Fruit fly (Drosophila melanogaster) whole organism, embryonic: ENCODE measurements around the gene mbm.

Experiments used
- Abd-B ChIP-seq: fragments of 200-800 bp; sonication (Bioruptor generic); optimal IDR thresholded peaks from 2 replicates; lab custom pipeline; 2018; ENCODE audit warnings: missing biosample characterization, mild to moderate bottlenecking, missing genetic modification characterization, moderate library complexity
- Adf1 ChIP-seq: fragments of 200-800 bp; sonication (Bioruptor generic); IDR thresholded peaks from 2 replicates; pipeline ENCODE4 v1.3.6; 2022; ENCODE audit warnings: missing biosample characterization, missing genetic modification characterization
- B-H1 ChIP-seq: fragments of 200-800 bp; sonication (Bioruptor generic); IDR thresholded peaks from 3 replicates; pipeline ENCODE4 v1.3.6; 2022; ENCODE audit warnings: missing biosample characterization, missing genetic modification characterization
- BEAF-32 ChIP-seq: fragments of 200-800 bp; sonication (Bioruptor generic); optimal IDR thresholded peaks from 3 replicates; lab custom pipeline; 2017; ENCODE audit warnings: missing biosample characterization, missing genetic modification characterization, mild to moderate bottlenecking, moderate library complexity, missing genetic modification reagents
- BtbVII ChIP-seq: fragments of 200-800 bp; sonication (Bioruptor generic); optimal IDR thresholded peaks from 3 replicates; lab custom pipeline; 2017; ENCODE audit warnings: missing biosample characterization, mild to moderate bottlenecking, missing genetic modification characterization
- CG10321 ChIP-seq: fragments of 200-800 bp; sonication (Bioruptor generic); IDR thresholded peaks from 2 replicates; pipeline ENCODE4 v1.3.6; 2022; ENCODE audit warnings: missing biosample characterization, missing genetic modification characterization
- CG12744 ChIP-seq: fragments of 200-800 bp; sonication (Bioruptor generic); optimal IDR thresholded peaks from 2 replicates; lab custom pipeline; 2016; ENCODE audit warnings: missing biosample characterization, missing genetic modification characterization
- CG12942 ChIP-seq: fragments of 200-800 bp; sonication (Bioruptor generic); optimal IDR thresholded peaks from 3 replicates; lab custom pipeline; 2016; ENCODE audit warnings: missing biosample characterization, missing genetic modification characterization
- CG13894 ChIP-seq: fragments of 200-800 bp; sonication (Bioruptor generic); optimal IDR thresholded peaks from 3 replicates; lab custom pipeline; 2018; ENCODE audit warnings: missing biosample characterization, mild to moderate bottlenecking, missing genetic modification characterization, moderate library complexity
- CG14710 ChIP-seq: fragments of 200-800 bp; sonication (Bioruptor generic); optimal IDR thresholded peaks from 3 replicates; lab custom pipeline; 2019; ENCODE audit warnings: missing biosample characterization, mild to moderate bottlenecking, missing genetic modification characterization, moderate library complexity
- CG15514 ChIP-seq: fragments of 200-800 bp; sonication (Bioruptor generic); optimal IDR thresholded peaks from 3 replicates; lab custom pipeline; 2017; ENCODE audit warnings: missing biosample characterization, missing genetic modification characterization, mild to moderate bottlenecking, moderate library complexity, missing genetic modification reagents
- CG16779 ChIP-seq: fragments of 200-800 bp; sonication (Bioruptor generic); IDR thresholded peaks from 2 replicates; pipeline ENCODE4 v1.3.6; 2022; ENCODE audit warnings: missing biosample characterization, missing genetic modification characterization
- CG17802 ChIP-seq: fragments of 200-800 bp; sonication (Bioruptor generic); optimal IDR thresholded peaks from 2 replicates; lab custom pipeline; 2018; ENCODE audit warnings: missing biosample characterization, mild to moderate bottlenecking, missing genetic modification characterization, moderate library complexity
- CG1832 ChIP-seq: fragments of 200-800 bp; sonication (Bioruptor generic); optimal IDR thresholded peaks from 2 replicates; lab custom pipeline; 2017; ENCODE audit warnings: missing biosample characterization, mild to moderate bottlenecking, missing genetic modification characterization, inconsistent platforms
- CG34422 ChIP-seq: fragments of 200-800 bp; sonication (Bioruptor generic); IDR thresholded peaks from 3 replicates; pipeline ENCODE4 v1.3.6; 2022; ENCODE audit warnings: missing biosample characterization, missing genetic modification characterization
- CG4282 ChIP-seq: fragments of 200-800 bp; sonication (Bioruptor generic); optimal IDR thresholded peaks from 2 replicates; lab custom pipeline; 2016; ENCODE audit warnings: missing biosample characterization, missing genetic modification characterization
- CG4360 ChIP-seq: fragments of 200-800 bp; sonication (Bioruptor generic); IDR thresholded peaks from 2 replicates; pipeline ENCODE4 v1.3.6; 2022; ENCODE audit warnings: missing biosample characterization, missing genetic modification characterization
- CG5245 ChIP-seq: fragments of 200-800 bp; sonication (Bioruptor generic); optimal IDR thresholded peaks from 3 replicates; lab custom pipeline; 2016; ENCODE audit warnings: missing biosample characterization, missing genetic modification characterization
- CG8290 ChIP-seq, 3 experiments: fragments of 200-800 bp; sonication (Bioruptor generic); optimal IDR thresholded peaks; 2 replicates each; lab custom pipeline; 2016 to 2019; ENCODE audit warnings: missing biosample characterization in 3 of 3, missing genetic modification characterization in 3 of 3, mild to moderate bottlenecking in 2 of 3, moderate library complexity in 1 of 3
- CG8765 ChIP-seq: fragments of 200-800 bp; sonication (Bioruptor generic); IDR thresholded peaks from 2 replicates; pipeline ENCODE4 v1.3.6; 2022; ENCODE audit warnings: missing biosample characterization, missing genetic modification characterization
- CG9215 ChIP-seq: fragments of 200-800 bp; sonication (Bioruptor generic); IDR thresholded peaks from 2 replicates; pipeline ENCODE4 v1.3.6; 2022; ENCODE audit warnings: missing biosample characterization, missing genetic modification characterization
- Deaf1 ChIP-seq: fragments of 200-800 bp; optimal IDR thresholded peaks from 3 replicates; lab custom pipeline; 2019; ENCODE audit warnings: missing biosample characterization, mild to moderate bottlenecking, missing genetic modification characterization, moderate library complexity
- Drgx ChIP-seq: fragments of 200-800 bp; sonication (Bioruptor generic); IDR thresholded peaks from 2 replicates; pipeline ENCODE4 v1.3.6; 2022; ENCODE audit warnings: missing biosample characterization, missing genetic modification characterization
- Eip74EF ChIP-seq, 2 experiments: fragments of 200-800 bp in 1 of 2; fragments of >200 bp in 1 of 2; sonication (Bioruptor generic) in 1 of 2; optimal IDR thresholded peaks; 2 replicates each; lab custom pipeline; 2017 to 2019; ENCODE audit warnings: missing biosample characterization in 2 of 2, missing genetic modification characterization in 2 of 2, mild to moderate bottlenecking in 1 of 2, moderate library complexity in 1 of 2
- H15 ChIP-seq: fragments of 200-800 bp; sonication (Bioruptor generic); IDR thresholded peaks from 3 replicates; pipeline ENCODE4 v1.3.6; 2022; ENCODE audit warnings: missing biosample characterization, missing genetic modification characterization
- HmgZ ChIP-seq: fragments of 200-800 bp; sonication (Bioruptor generic); optimal IDR thresholded peaks from 2 replicates; lab custom pipeline; 2018; ENCODE audit warnings: missing biosample characterization, mild to moderate bottlenecking, missing genetic modification characterization
- Hr3 ChIP-seq: fragments of 200-800 bp; sonication (Bioruptor generic); optimal IDR thresholded peaks from 3 replicates; lab custom pipeline; 2016; ENCODE audit warnings: missing biosample characterization, missing genetic modification characterization
- Oaz ChIP-seq: fragments of 200-800 bp; sonication (Bioruptor generic); IDR thresholded peaks from 2 replicates; pipeline ENCODE4 v1.3.6; 2022; ENCODE audit warnings: missing biosample characterization, missing genetic modification characterization
- Six4 ChIP-seq: fragments of 200-800 bp; sonication (Bioruptor generic); optimal IDR thresholded peaks from 2 replicates; lab custom pipeline; 2016; ENCODE audit warnings: missing biosample characterization, missing genetic modification characterization
- ase ChIP-seq: fragments of 200-800 bp; sonication (Bioruptor generic); IDR thresholded peaks from 3 replicates; pipeline ENCODE4 v1.3.6; 2022; ENCODE audit warnings: missing biosample characterization, missing genetic modification characterization
- bigmax ChIP-seq: fragments of 200-800 bp; sonication (Bioruptor generic); optimal IDR thresholded peaks from 2 replicates; lab custom pipeline; 2018; ENCODE audit warnings: missing biosample characterization, mild to moderate bottlenecking, missing genetic modification characterization
- bsh ChIP-seq, 2 experiments: fragments of 200-800 bp; sonication (Bioruptor generic); optimal IDR thresholded peaks; 2 replicates each; lab custom pipeline; 2017 to 2018; ENCODE audit warnings: mild to moderate bottlenecking in 2 of 2, missing biosample characterization in 2 of 2, missing genetic modification characterization in 2 of 2, moderate library complexity in 1 of 2
- btn ChIP-seq: fragments of 200-800 bp; sonication (Bioruptor generic); optimal IDR thresholded peaks from 2 replicates; lab custom pipeline; 2016; ENCODE audit warnings: missing biosample characterization, missing genetic modification characterization
- chm ChIP-seq: fragments of 200-800 bp; sonication (Bioruptor generic); IDR thresholded peaks from 2 replicates; pipeline ENCODE4 v1.3.6; 2022; ENCODE audit warnings: missing biosample characterization, missing genetic modification characterization
- danr ChIP-seq: fragments of 200-800 bp; sonication (Bioruptor generic); IDR thresholded peaks from 2 replicates; pipeline ENCODE4 v1.3.6; 2022; ENCODE audit warnings: missing biosample characterization, missing genetic modification characterization
- exex ChIP-seq: fragments of 200-800 bp; sonication (Bioruptor generic); optimal IDR thresholded peaks from 4 replicates; lab custom pipeline; 2018; ENCODE audit warnings: missing biosample characterization, mild to moderate bottlenecking, missing genetic modification characterization, moderate library complexity
- fru ChIP-seq: fragments of >200 bp; optimal IDR thresholded peaks from 2 replicates; lab custom pipeline; 2017
- gsb-n ChIP-seq: fragments of 200-800 bp; sonication (Bioruptor generic); optimal IDR thresholded peaks from 3 replicates; lab custom pipeline; 2018; ENCODE audit warnings: missing biosample characterization, mild to moderate bottlenecking, missing genetic modification characterization
- jigr1 ChIP-seq: fragments of 200-800 bp; sonication (Bioruptor generic); IDR thresholded peaks from 3 replicates; pipeline ENCODE4 v1.3.6; 2022; ENCODE audit warnings: missing biosample characterization, missing genetic modification characterization
- jing ChIP-seq: fragments of 200-800 bp; sonication (Bioruptor generic); optimal IDR thresholded peaks from 2 replicates; lab custom pipeline; 2018; ENCODE audit warnings: missing biosample characterization, mild to moderate bottlenecking, missing genetic modification characterization
- klu ChIP-seq: fragments of 200-800 bp; sonication (Bioruptor generic); IDR thresholded peaks from 2 replicates; pipeline ENCODE4 v1.3.6; 2022; ENCODE audit warnings: missing biosample characterization, missing genetic modification characterization
- p53 ChIP-seq: fragments of 200-800 bp; sonication (Bioruptor generic); optimal IDR thresholded peaks from 2 replicates; lab custom pipeline; 2016; ENCODE audit warnings: missing biosample characterization, missing genetic modification characterization
- prd ChIP-seq, 3 experiments: fragments of >200 bp in 2 of 3; fragments of 200-800 bp in 1 of 3; sonication (Bioruptor generic) in 1 of 3; optimal IDR thresholded peaks in 2 of 3; IDR thresholded peaks in 1 of 3; 2 replicates in 2 of 3; 3 replicates in 1 of 3; pipeline versions ENCODE4 v1.3.6 to Lab custom; 2017 to 2022; ENCODE audit warnings: missing biosample characterization in 1 of 3, missing genetic modification characterization in 1 of 3
- row ChIP-seq: fragments of 200-800 bp; sonication (Bioruptor generic); IDR thresholded peaks from 3 replicates; pipeline ENCODE4 v1.3.6; 2022; ENCODE audit warnings: missing biosample characterization, missing genetic modification characterization
- sd ChIP-seq: fragments of 200-800 bp; sonication (Bioruptor generic); optimal IDR thresholded peaks from 3 replicates; lab custom pipeline; 2018; ENCODE audit warnings: missing biosample characterization, mild to moderate bottlenecking, missing genetic modification characterization, moderate library complexity
- seq ChIP-seq: fragments of 200-800 bp; sonication (Bioruptor generic); IDR thresholded peaks from 2 replicates; pipeline ENCODE4 v1.3.6; 2022; ENCODE audit warnings: missing biosample characterization, missing genetic modification characterization
- tap ChIP-seq: fragments of 200-800 bp; optimal IDR thresholded peaks from 3 replicates; lab custom pipeline; 2019; ENCODE audit warnings: missing biosample characterization, mild to moderate bottlenecking, missing genetic modification characterization, moderate library complexity
- tll ChIP-seq, 2 experiments: fragments of 200-800 bp in 1 of 2; fragments of >200 bp in 1 of 2; sonication (Bioruptor generic) in 1 of 2; optimal IDR thresholded peaks; 2 replicates each; lab custom pipeline; 2017 to 2019; ENCODE audit warnings: missing biosample characterization in 2 of 2, missing genetic modification characterization in 2 of 2, mild to moderate bottlenecking in 1 of 2, moderate library complexity in 1 of 2
- wdn ChIP-seq: fragments of 200-800 bp; sonication (Bioruptor generic); IDR thresholded peaks from 2 replicates; pipeline ENCODE4 v1.3.6; 2022; ENCODE audit warnings: missing biosample characterization, missing genetic modification characterization
- zen ChIP-seq: fragments of 200-800 bp; sonication (Bioruptor generic); optimal IDR thresholded peaks from 3 replicates; lab custom pipeline; 2018; ENCODE audit warnings: missing biosample characterization, mild to moderate bottlenecking, missing genetic modification characterization, moderate library complexity

mbm gene

DNA sequence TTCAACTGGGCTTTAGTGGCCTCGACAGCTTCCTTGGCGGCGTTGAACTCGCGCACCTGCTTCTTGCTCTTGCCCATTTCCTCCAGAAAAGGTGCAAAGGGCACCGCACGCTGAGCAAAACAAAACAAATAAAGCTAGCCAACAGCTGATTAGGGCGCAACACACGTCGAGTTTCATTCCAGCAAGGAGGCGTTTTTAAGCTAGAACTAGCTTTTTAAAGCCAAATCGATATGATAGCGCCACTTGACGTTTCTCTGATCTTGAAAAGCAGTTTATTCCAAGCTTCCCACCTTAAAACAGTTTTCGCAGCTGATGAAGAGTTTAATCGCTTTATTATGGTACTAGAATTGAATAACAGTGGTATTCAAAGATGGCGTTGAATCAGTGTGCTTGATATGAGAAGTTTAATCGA, 9.6 kb upstream of the mbm start, which contains the start of gene CG11601 (continued):
- TF ChIP-seq sd (tag; lab: Kevin White, UChicago) (no peak), gsb-n (tag; lab: Kevin White, UChicago) (no peak), ase (GFP tag; lab: Robert Waterston, UW) (no peak), HmgZ (tag; lab: Kevin White, UChicago) (peak; percentile 55), Abd-B (GFP tag; lab: Kevin White, UChicago) (peak; percentile 44), CG10321 (GFP tag; lab: Robert Waterston, UW) (no peak), Adf1 (GFP tag; lab: Robert Waterston, UW) (no peak), CG8765 (GFP tag; lab: Robert Waterston, UW) (peak; percentile 48; the same call in 1 of the 2 replicates), CG12942 (GFP tag; lab: Kevin White, UChicago) (peak; percentile 12), CG13894 (peak; percentile 56), CG34422 (GFP tag; lab: Robert Waterston, UW) (peak; percentile 52; the same call in 1 of the 3 replicates), CG16779 (GFP tag; lab: Robert Waterston, UW) (no peak), jing (GFP tag; lab: Kevin White, UChicago) (no peak), CG14710 (tag; lab: Kevin White, UChicago) (peak; percentile 37), p53 (no peak), danr (0 out of 2 replicates have a peak, but pooled peaks have one; percentile 11), wdn (no peak), tll (GFP tag; optimal IDR thresholded peaks at IDR 0.05; lab: Kevin White, UChicago) (no peak), row (peak; percentile 83), BtbVII (GFP tag; lab: Kevin White, UChicago) (no peak), B-H1 (no peak), klu (GFP tag; lab: Robert Waterston, UW) (no peak), jigr1 (no peak), tap (no peak), CG15514 (peak; percentile 80), zen (tag; lab: Kevin White, UChicago) (no peak), CG5245 (GFP tag; lab: Kevin White, UChicago) (no peak), seq (GFP tag; lab: Robert Waterston, UW) (no peak), chm (GFP tag; lab: Robert Waterston, UW) (no peak), bsh (GFP tag; optimal IDR thresholded peaks at IDR 0.05; lab: Kevin White, UChicago) (peak in 1 of 2 experiments; percentile 39), Six4 (GFP tag; lab: Kevin White, UChicago) (no peak), CG12744 (no peak), Eip74EF (GFP tag; optimal IDR thresholded peaks at IDR 0.05; lab: Kevin White, UChicago) (peak in 1 of 2 experiments; percentile 57), exex (tag; lab: Kevin White, UChicago) (peak; percentile 37), fru (lab: Kevin White, UChicago) (no peak), btn (GFP tag; lab: Kevin White, UChicago) (no peak), Drgx (no peak), BEAF-32 (GFP tag; lab: Kevin White, UChicago) (peak; percentile 40), bigmax (GFP tag; lab: Kevin White, UChicago) (no peak), Hr3 (GFP tag; lab: Kevin White, UChicago) (peak; percentile 4), CG4282 (GFP tag; lab: Kevin White, UChicago) (peak; percentile 59), Deaf1 (no peak), H15 (GFP tag; lab: Robert Waterston, UW) (no peak), prd (optimal IDR thresholded peaks at IDR 0.05; lab: Kevin White, UChicago) (no peak), prd (GFP tag; IDR thresholded peaks at IDR 0.05; lab: Robert Waterston, UW) (0 out of 3 replicates have a peak, but pooled peaks have one; percentile 43), Oaz (GFP tag; lab: Robert Waterston, UW) (0 out of 2 replicates have a peak, but pooled peaks have one; percentile 15), CG4360 (no peak), CG8290 (GFP tag; optimal IDR thresholded peaks at IDR 0.05; lab: Kevin White, UChicago) (no peak), CG8290 (tag; optimal IDR thresholded peaks at IDR 0.05; lab: Kevin White, UChicago) (peak in 1 of 2 experiments; percentile 64), CG9215 (GFP tag; lab: Robert Waterston, UW) (no peak), CG1832 (GFP tag; lab: Kevin White, UChicago) (no peak), CG17802 (tag; lab: Kevin White, UChicago) (peak; percentile 15)
